Worm (Caenorhabditis elegans): ENCODE measurements around the gene T26H5.8.

- TF ChIP-seq him-1 (tag; optimal IDR thresholded peaks at IDR 0.05) (no peak), dao-5 (tag; optimal IDR thresholded peaks at IDR 0.05) (no peak), W03F9.2 (tag; optimal IDR thresholded peaks at IDR 0.05) (no peak)
These were observed 40.5 kb downstream of the T26H5.8 start for ce11 chrV:15392064-15392463.

All from whole organism, L4/young adult.